Worm (Caenorhabditis elegans) whole organism, L1 larva: ENCODE results near the gene Y38C1AA.7.

ENCODE experiments used
- C16A3.4 ChIP-seq: fragments of 150-350 bp; optimal IDR thresholded peaks from 2 replicates; lab custom pipeline; 2014; ENCODE audit warnings: missing biosample characterization, missing genetic modification characterization
- blmp-1 ChIP-seq: fragments of 150-350 bp; optimal IDR thresholded peaks from 2 replicates; lab custom pipeline; 2014; ENCODE audit warnings: missing biosample characterization, missing genetic modification characterization
- ceh-8 ChIP-seq: fragments of 200-800 bp; sonication (Bioruptor generic); optimal IDR thresholded peaks from 2 replicates; lab custom pipeline; 2018; ENCODE audit warnings: mild to moderate bottlenecking, missing genetic modification characterization, moderate library complexity, missing compliant biosample characterization
- ceh-90 ChIP-seq: sonication (generic microtip); optimal IDR thresholded peaks from 2 replicates; lab custom pipeline; 2016; ENCODE audit warnings: missing genetic modification characterization, missing compliant biosample characterization
- efl-1 ChIP-seq, 4 experiments: fragments of 150-350 bp; optimal IDR thresholded peaks in 3 of 4; peaks in 1 of 4; 1 replicate in 1 of 4; 2 replicates in 3 of 4; lab custom pipeline; 2014; ENCODE audit warnings: missing biosample characterization in 2 of 4, missing genetic modification characterization in 2 of 4, missing genetic modification reagents in 2 of 4
- efl-3 ChIP-seq: fragments of 200-800 bp; sonication (Bioruptor generic); optimal IDR thresholded peaks from 2 replicates; lab custom pipeline; 2018; ENCODE audit warnings: mild to moderate bottlenecking, missing genetic modification characterization, missing compliant biosample characterization
- egl-13 ChIP-seq: sonication (generic microtip); optimal IDR thresholded peaks from 2 replicates; lab custom pipeline; 2016; ENCODE audit warnings: missing genotype, missing genetic modification reagents, missing genetic modification characterization, missing compliant biosample characterization
- elt-3 ChIP-seq, 6 experiments: fragments of 150-350 bp in 1 of 6; sonication (generic microtip); optimal IDR thresholded peaks; 2 replicates each; lab custom pipeline; 2017 to 2018; ENCODE audit warnings: missing biosample characterization in 6 of 6, missing genetic modification characterization in 6 of 6, inconsistent platforms in 1 of 6
- fkh-10 ChIP-seq: sonication (generic microtip); optimal IDR thresholded peaks from 2 replicates; lab custom pipeline; 2017; ENCODE audit warnings: missing biosample characterization, missing genetic modification reagents, missing genetic modification characterization
- fkh-4 ChIP-seq: sonication (generic microtip); optimal IDR thresholded peaks from 2 replicates; lab custom pipeline; 2016; ENCODE audit warnings: missing compliant biosample characterization, missing genetic modification characterization, borderline replicate concordance
- fos-1 ChIP-seq: fragments of 150-350 bp; optimal IDR thresholded peaks from 2 replicates; lab custom pipeline; 2014; ENCODE audit warnings: missing biosample characterization, missing genetic modification characterization
- hlh-4 ChIP-seq: sonication (generic microtip); optimal IDR thresholded peaks from 2 replicates; lab custom pipeline; 2016; ENCODE audit warnings: mild to moderate bottlenecking, missing genetic modification characterization, missing compliant biosample characterization
- irx-1 ChIP-seq: sonication (generic microtip); optimal IDR thresholded peaks from 2 replicates; lab custom pipeline; 2016; ENCODE audit warnings: missing genetic modification characterization, missing compliant biosample characterization
- isw-1 ChIP-seq: fragments of 200-800 bp; sonication (Bioruptor generic); IDR thresholded peaks from 2 replicates; pipeline ENCODE4 v1.3.6; 2022; ENCODE audit warnings: missing genetic modification characterization, missing compliant biosample characterization
- lin-13 ChIP-seq: fragments of 150-350 bp; optimal IDR thresholded peaks from 2 replicates; lab custom pipeline; 2014; ENCODE audit warnings: missing biosample characterization, missing genetic modification reagents, missing genetic modification characterization
- lin-35 ChIP-seq, 2 experiments: fragments of 150-350 bp; optimal IDR thresholded peaks; 2 replicates each; lab custom pipeline; 2014; ENCODE audit warnings: missing biosample characterization in 2 of 2, missing genetic modification characterization in 2 of 2, missing genetic modification reagents in 2 of 2
- lsy-2 ChIP-seq, 2 experiments: fragments of 150-350 bp; optimal IDR thresholded peaks; 2 replicates each; lab custom pipeline; 2014; ENCODE audit warnings: missing biosample characterization in 2 of 2, missing genetic modification characterization in 2 of 2
- mab-9 ChIP-seq: fragments of 200-800 bp; sonication (Bioruptor generic); IDR thresholded peaks from 2 replicates; pipeline ENCODE4 v1.3.6; 2022; ENCODE audit warnings: missing genetic modification reagents, missing genetic modification characterization, missing compliant biosample characterization
- mep-1 ChIP-seq: fragments of 150-350 bp; optimal IDR thresholded peaks from 2 replicates; lab custom pipeline; 2014; ENCODE audit warnings: missing biosample characterization, missing genetic modification characterization
- nhr-19 ChIP-seq: fragments of 200-800 bp; sonication (Bioruptor generic); conservative IDR thresholded peaks from 2 replicates; pipeline ENCODE4 v1.3.6; 2022; ENCODE audit warnings: missing genetic modification characterization, missing compliant biosample characterization
- nhr-28 ChIP-seq: fragments of 150-350 bp; optimal IDR thresholded peaks from 2 replicates; lab custom pipeline; 2014; ENCODE audit warnings: missing biosample characterization, missing genetic modification characterization
- nhr-76 ChIP-seq: sonication (generic microtip); optimal IDR thresholded peaks from 2 replicates; lab custom pipeline; 2017; ENCODE audit warnings: missing biosample characterization, missing genetic modification characterization
- nhr-84 ChIP-seq: sonication (generic microtip); optimal IDR thresholded peaks from 2 replicates; lab custom pipeline; 2017; ENCODE audit warnings: missing biosample characterization, missing genetic modification characterization
- pag-3 ChIP-seq: sonication (generic microtip); optimal IDR thresholded peaks from 2 replicates; lab custom pipeline; 2017; ENCODE audit warnings: missing genetic modification characterization, mild to moderate bottlenecking, missing compliant biosample characterization, antibody characterized with exemption, borderline replicate concordance; ENCODE audit not compliant: insufficient read depth
- pax-3 ChIP-seq: fragments of 200-800 bp; sonication (Bioruptor generic); optimal IDR thresholded peaks from 2 replicates; lab custom pipeline; 2018; ENCODE audit warnings: mild to moderate bottlenecking, missing genetic modification characterization, moderate library complexity, missing compliant biosample characterization
- rnt-1 ChIP-seq: sonication (generic microtip); optimal IDR thresholded peaks from 2 replicates; lab custom pipeline; 2016; ENCODE audit warnings: mild to moderate bottlenecking, missing genetic modification characterization, moderate library complexity, missing compliant biosample characterization
- skn-1 ChIP-seq: fragments of 150-350 bp; optimal IDR thresholded peaks from 2 replicates; lab custom pipeline; 2014; ENCODE audit warnings: missing biosample characterization, missing genetic modification characterization
- snpc-4 ChIP-seq: fragments of 150-350 bp; optimal IDR thresholded peaks from 2 replicates; lab custom pipeline; 2014; ENCODE audit warnings: missing biosample characterization, missing genetic modification characterization
- snu-23 ChIP-seq: sonication (generic microtip); optimal IDR thresholded peaks from 2 replicates; lab custom pipeline; 2016; ENCODE audit warnings: missing genetic modification characterization, missing compliant biosample characterization
- sox-4 ChIP-seq: sonication (generic microtip); optimal IDR thresholded peaks from 2 replicates; lab custom pipeline; 2016; ENCODE audit warnings: missing genetic modification characterization, missing compliant biosample characterization
- swsn-7 ChIP-seq: sonication (generic microtip); optimal IDR thresholded peaks from 2 replicates; lab custom pipeline; 2016; ENCODE audit warnings: missing genetic modification characterization, missing compliant biosample characterization
- tbx-2 ChIP-seq: sonication (generic microtip); optimal IDR thresholded peaks from 2 replicates; lab custom pipeline; 2016; ENCODE audit warnings: missing genetic modification characterization, missing compliant biosample characterization
- tlp-1 ChIP-seq: fragments of 150-350 bp; optimal IDR thresholded peaks from 2 replicates; lab custom pipeline; 2014; ENCODE audit warnings: missing biosample characterization, missing genetic modification characterization
- unc-130 ChIP-seq: fragments of 150-350 bp; optimal IDR thresholded peaks from 2 replicates; lab custom pipeline; 2017; ENCODE audit warnings: missing biosample characterization, missing genetic modification characterization, inconsistent platforms
- unc-98 ChIP-seq: fragments of 200-800 bp; sonication (Bioruptor generic); IDR thresholded peaks from 2 replicates; pipeline ENCODE4 v1.3.6; 2022; ENCODE audit warnings: missing genetic modification characterization, missing compliant biosample characterization
- xbp-1 ChIP-seq: sonication (generic microtip); optimal IDR thresholded peaks from 2 replicates; lab custom pipeline; 2016; ENCODE audit warnings: missing genetic modification characterization, missing compliant biosample characterization

Y38C1AA.7 gene

DNA sequence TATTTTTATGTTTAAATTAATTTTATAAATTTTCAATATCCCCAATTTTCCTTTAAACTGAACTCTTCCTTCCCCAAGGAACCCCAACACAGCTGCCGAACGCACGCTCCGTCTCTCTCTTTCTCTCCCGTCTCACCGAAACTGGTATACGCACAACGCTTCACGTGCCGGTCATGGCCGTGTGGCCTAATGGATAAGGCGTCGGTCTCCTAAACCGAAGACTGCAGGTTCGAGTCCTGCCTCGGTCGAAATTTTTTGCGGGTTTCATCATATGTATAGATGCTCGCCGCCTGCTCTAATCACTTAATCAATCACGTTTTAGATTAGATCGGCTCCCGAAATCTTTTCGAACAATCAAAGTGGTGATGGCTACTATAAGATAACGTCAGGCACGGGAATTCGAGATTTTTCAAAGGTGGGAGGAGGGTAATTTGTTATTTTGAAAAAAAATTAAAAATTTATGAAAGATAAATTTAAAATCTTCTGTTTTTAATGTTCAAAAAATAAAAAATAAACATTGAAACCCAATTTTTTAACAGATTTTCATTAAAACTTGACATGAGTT, 14.9 kb upstream of the Y38C1AA.7 start (continued):
- TF ChIP-seq lin-35 (GFP tag; optimal IDR thresholded peaks at IDR 0.05; lab: Kevin White, UChicago) (peak; percentile 53 to 79), isw-1 (GFP tag; lab: Robert Waterston, UW) (peak; percentile 4; the same call in 1 of the 2 replicates), snpc-4 (no peak), pax-3 (peak; percentile 4), lin-13 (GFP tag; lab: Kevin White, UChicago) (peak; percentile 33), irx-1 (tag; lab: Kevin White, UChicago) (no peak), xbp-1 (tag; lab: Kevin White, UChicago) (peak; percentile 31), sox-4 (tag; lab: Kevin White, UChicago) (no peak), fkh-10 (GFP tag; lab: Kevin White, UChicago) (peak; percentile 39), tbx-2 (tag; lab: Kevin White, UChicago) (peak; percentile 44), nhr-19 (GFP tag; lab: Robert Waterston, UW) (peak; percentile 58), fos-1 (tag; lab: Kevin White, UChicago) (peak; percentile 39), rnt-1 (tag; lab: Kevin White, UChicago) (peak; percentile 85), snu-23 (GFP tag; lab: Kevin White, UChicago) (peak; percentile 81), unc-98 (GFP tag; lab: Robert Waterston, UW) (no peak), nhr-76 (tag; lab: Kevin White, UChicago) (no peak), skn-1 (tag; lab: Kevin White, UChicago) (peak; percentile 54), mep-1 (tag; lab: Kevin White, UChicago) (peak; percentile 63), elt-3 (tag; optimal IDR thresholded peaks at IDR 0.05; lab: Kevin White, UChicago) (peak in 1 of 6 experiments; percentile 5), ceh-90 (tag; lab: Kevin White, UChicago) (no peak), unc-130 (tag; lab: Kevin White, UChicago) (peak; percentile 74), mab-9 (GFP tag; lab: Robert Waterston, UW) (no peak), pag-3 (tag; lab: Kevin White, UChicago) (no peak), swsn-7 (tag; lab: Kevin White, UChicago) (peak; percentile 63), lsy-2 (tag; optimal IDR thresholded peaks at IDR 0.05; lab: Kevin White, UChicago) (peak; percentile 60 to 68), fkh-4 (no peak), C16A3.4 (tag; lab: Kevin White, UChicago) (peak; percentile 39)
- TF ChIP-seq, all 84 proteins: peak for 36

DNA sequence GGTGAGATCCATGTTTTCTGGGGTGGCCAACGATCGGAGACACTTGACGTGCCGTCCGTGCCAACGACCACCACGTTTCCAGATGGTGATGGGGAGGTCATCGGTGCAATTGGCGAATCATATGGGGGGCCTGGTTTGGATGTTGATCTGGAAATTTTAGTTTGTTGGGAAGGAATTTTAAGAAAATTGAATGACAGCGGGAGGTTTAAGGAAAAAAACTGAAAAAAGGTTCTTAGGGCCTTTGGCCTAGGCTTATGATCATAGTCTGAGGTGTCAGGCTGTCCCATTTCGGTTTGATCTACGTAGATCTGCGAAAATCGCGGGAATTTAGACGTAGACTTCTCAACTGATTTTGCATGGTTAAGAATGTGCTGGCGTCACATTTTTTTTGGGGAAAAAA, 10.9 kb upstream of the Y38C1AA.7 start, which contains the start of gene col-99:
Gene col-99 (minus strand): TSS at position 101 of the 400 bp plus-strand sequence.
- TF ChIP-seq hlh-4 (tag; lab: Kevin White, UChicago) (no peak), efl-1 (optimal IDR thresholded peaks at IDR 0.05; lab: Kevin White, UChicago) (no peak), efl-1 (GFP tag; optimal IDR thresholded peaks at IDR 0.05 in 1 of 2; lab: Kevin White, UChicago) (no peak)
- TF ChIP-seq, all 84 proteins: peak for 0

DNA sequence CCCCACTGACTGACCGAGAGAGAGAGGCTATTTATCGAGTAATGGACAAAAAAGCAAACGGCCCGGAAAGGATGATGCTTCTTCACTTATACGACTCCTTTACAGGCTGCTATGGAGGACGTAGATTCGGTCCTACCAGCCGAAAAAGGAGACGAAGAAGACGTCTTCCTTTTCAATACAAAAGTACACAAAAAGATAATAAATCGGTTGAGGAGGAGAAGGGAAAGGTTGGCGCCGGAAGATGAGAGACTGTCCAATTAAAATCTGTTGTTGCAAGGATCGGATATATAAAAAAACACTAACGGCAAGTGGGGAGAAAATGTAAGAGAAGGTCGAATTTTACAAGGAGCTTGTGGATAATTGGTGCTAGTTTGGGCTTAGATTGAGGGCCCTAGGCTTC, 10.0 kb upstream of the Y38C1AA.7 start:
- TF ChIP-seq hlh-4 (tag; lab: Kevin White, UChicago) (no peak), blmp-1 (peak; percentile 5), unc-130 (tag; lab: Kevin White, UChicago) (no peak), ceh-8 (GFP tag; lab: Kevin White, UChicago) (no peak), snu-23 (GFP tag; lab: Kevin White, UChicago) (no peak)
- TF ChIP-seq, all 84 proteins: peak for 1

DNA sequence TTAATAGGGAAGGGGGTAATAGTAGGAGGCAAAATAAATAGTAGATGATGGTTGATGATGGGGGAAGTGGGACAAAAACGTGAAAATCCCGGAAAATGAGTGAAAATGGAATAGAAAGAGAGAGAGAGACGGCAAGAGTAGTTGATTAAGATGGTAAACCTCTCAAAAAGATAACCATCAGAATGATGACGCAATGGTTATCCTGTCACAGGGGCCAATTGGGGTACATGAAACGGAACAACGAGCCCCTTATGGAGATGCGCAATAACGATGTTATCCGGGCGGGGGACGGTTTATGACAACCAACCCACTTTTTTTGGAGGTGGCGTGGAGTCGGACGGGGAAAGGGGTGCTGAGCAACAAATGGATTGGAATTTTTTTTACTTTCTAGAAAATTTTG, 9.0 kb upstream of the Y38C1AA.7 start:
- no peak for TF ChIP-seq nhr-28 (tag; lab: Kevin White, UChicago)
- no peak for TF ChIP-seq isw-1 (GFP tag; lab: Robert Waterston, UW)
- no peak for TF ChIP-seq blmp-1
- no peak for TF ChIP-seq tlp-1 (tag; lab: Kevin White, UChicago)
- no peak for TF ChIP-seq efl-3 (GFP tag; lab: Kevin White, UChicago)
- no peak for TF ChIP-seq egl-13 (tag; lab: Kevin White, UChicago)
- TF ChIP-seq nhr-84 (tag; lab: Kevin White, UChicago) = no peak
- TF ChIP-seq rnt-1 (tag; lab: Kevin White, UChicago) = no peak
